Worm (Caenorhabditis elegans) whole organism, L4 larva: Measurements from ENCODE around the gene sre-33.

Experiments
- ceh-28 ChIP-seq: fragments of 150-350 bp; optimal IDR thresholded peaks from 2 replicates; lab custom pipeline; 2014; ENCODE audit warnings: missing biosample characterization, missing genetic modification reagents, missing genetic modification characterization
- fos-1 ChIP-seq: fragments of 150-350 bp; optimal IDR thresholded peaks from 2 replicates; lab custom pipeline; 2014; ENCODE audit warnings: missing biosample characterization, missing genetic modification characterization
- nhr-111 ChIP-seq: fragments of 200-800 bp; sonication (Bioruptor generic); optimal IDR thresholded peaks from 2 replicates; lab custom pipeline; 2018; ENCODE audit warnings: mild to moderate bottlenecking, missing genetic modification characterization, missing compliant biosample characterization
- pha-4 ChIP-seq, 2 experiments: fragments of 150-350 bp in 1 of 2; fragments of 200-800 bp in 1 of 2; sonication (Bioruptor generic) in 1 of 2; IDR thresholded peaks in 1 of 2; optimal IDR thresholded peaks in 1 of 2; 2 replicates each; pipeline versions ENCODE4 v1.3.6 to Lab custom; 2014 to 2022; ENCODE audit warnings: missing genetic modification characterization in 2 of 2, missing genetic modification reagents in 2 of 2, missing biosample characterization in 1 of 2, missing compliant biosample characterization in 1 of 2
- saeg-2 ChIP-seq: fragments of 200-800 bp; sonication (Bioruptor generic); IDR thresholded peaks from 2 replicates; pipeline ENCODE4 v1.3.6; 2022; ENCODE audit warnings: missing genetic modification reagents, missing genetic modification characterization, missing compliant biosample characterization
- unc-130 ChIP-seq: sonication (generic microtip); optimal IDR thresholded peaks from 2 replicates; lab custom pipeline; 2016; ENCODE audit warnings: missing genetic modification reagents, missing genetic modification characterization, missing compliant biosample characterization
- unc-62 ChIP-seq, 3 experiments: fragments of 150-350 bp in 1 of 3; sonication (generic microtip); optimal IDR thresholded peaks in 2 of 3; peaks in 1 of 3; 1 replicate in 1 of 3; 2 replicates in 2 of 3; lab custom pipeline; 2014 to 2017; ENCODE audit warnings: missing biosample characterization in 3 of 3, missing genetic modification characterization in 3 of 3, missing genetic modification reagents in 3 of 3, missing genotype in 1 of 3
- zag-1 ChIP-seq: fragments of 150-350 bp; optimal IDR thresholded peaks from 2 replicates; lab custom pipeline; 2014; ENCODE audit warnings: missing biosample characterization, missing genetic modification characterization
- ztf-11 ChIP-seq: fragments of 150-350 bp; optimal IDR thresholded peaks from 2 replicates; lab custom pipeline; 2014; ENCODE audit warnings: missing biosample characterization, missing genetic modification characterization

DNA sequence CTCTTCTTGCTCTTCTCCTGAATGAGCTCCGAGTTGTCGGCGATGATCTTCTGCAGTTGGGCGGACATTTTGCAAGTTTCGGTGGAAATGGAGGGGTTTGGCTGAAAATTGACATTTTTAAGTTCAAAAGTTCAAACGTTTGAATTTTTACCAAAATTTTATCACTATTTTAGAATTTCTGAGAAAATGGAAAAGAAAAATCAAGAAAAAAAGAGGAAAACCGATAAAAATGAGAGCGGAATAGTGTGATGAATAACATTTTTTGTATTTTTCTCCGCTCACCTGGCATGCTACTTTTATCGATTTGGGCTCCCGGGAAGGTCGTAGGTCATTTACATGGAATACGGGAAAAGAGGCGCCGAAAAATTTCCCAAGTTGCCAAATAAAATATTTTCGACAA, 32.0 kb downstream of the sre-33 start, which contains the start of gene F15A4.10:
- TF ChIP-seq unc-130 (no peak), ztf-11 (no peak), pha-4 (GFP tag; IDR thresholded peaks at IDR 0.05; lab: Robert Waterston, UW) (no peak), pha-4 (tag; optimal IDR thresholded peaks at IDR 0.05; lab: Kevin White, UChicago) (no peak), nhr-111 (no peak), ceh-28 (tag; lab: Kevin White, UChicago) (no peak), saeg-2 (GFP tag; lab: Robert Waterston, UW) (no peak), fos-1 (no peak), unc-62 (GFP tag; optimal IDR thresholded peaks at IDR 0.05 in 1 of 2; lab: Kevin White, UChicago) (no peak), unc-62 (tag; optimal IDR thresholded peaks at IDR 0.05; lab: Kevin White, UChicago) (no peak), zag-1 (tag; lab: Kevin White, UChicago) (no peak)
